Fruit fly (Drosophila melanogaster) whole organism, embryonic: ENCODE data around the gene CG46059.

Experiments used
- ATbp ChIP-seq: fragments of 200-800 bp; sonication (Bioruptor generic); optimal IDR thresholded peaks from 2 replicates; lab custom pipeline; 2017; ENCODE audit warnings: missing biosample characterization, mild to moderate bottlenecking, missing genetic modification characterization, missing genetic modification reagents
- Atf-2 ChIP-seq: fragments of 200-800 bp; sonication (Bioruptor generic); optimal IDR thresholded peaks from 2 replicates; lab custom pipeline; 2016; ENCODE audit warnings: missing biosample characterization, missing genetic modification characterization
- Blimp-1 ChIP-seq: fragments of 200-800 bp; sonication (Bioruptor generic); optimal IDR thresholded peaks from 3 replicates; lab custom pipeline; 2018; ENCODE audit warnings: missing biosample characterization, missing genetic modification characterization, mild to moderate bottlenecking, moderate library complexity, missing genetic modification reagents
- CG10209 ChIP-seq: fragments of 200-800 bp; sonication (Bioruptor generic); optimal IDR thresholded peaks from 3 replicates; lab custom pipeline; 2017; ENCODE audit warnings: missing biosample characterization, mild to moderate bottlenecking, missing genetic modification characterization, missing genetic modification reagents
- CG10267 ChIP-seq: fragments of 200-800 bp; sonication (Bioruptor generic); optimal IDR thresholded peaks from 2 replicates; lab custom pipeline; 2018; ENCODE audit warnings: missing biosample characterization, mild to moderate bottlenecking, missing genetic modification characterization, moderate library complexity
- CG10979 ChIP-seq: fragments of 200-800 bp; sonication (Bioruptor generic); optimal IDR thresholded peaks from 2 replicates; lab custom pipeline; 2018; ENCODE audit warnings: missing biosample characterization, mild to moderate bottlenecking, missing genetic modification characterization, moderate library complexity
- CG12104 ChIP-seq: fragments of 200-800 bp; sonication (Bioruptor generic); optimal IDR thresholded peaks from 3 replicates; lab custom pipeline; 2016; ENCODE audit warnings: missing biosample characterization, missing genetic modification characterization
- CG1233 ChIP-seq: fragments of 200-800 bp; sonication (Bioruptor generic); optimal IDR thresholded peaks from 4 replicates; lab custom pipeline; 2018; ENCODE audit warnings: missing biosample characterization, mild to moderate bottlenecking, missing genetic modification characterization
- CG15073 ChIP-seq: fragments of 200-800 bp; sonication (Bioruptor generic); optimal IDR thresholded peaks from 2 replicates; lab custom pipeline; 2016; ENCODE audit warnings: missing biosample characterization, missing genetic modification characterization
- CG17328 ChIP-seq: fragments of 200-800 bp; sonication (Bioruptor generic); IDR thresholded peaks from 2 replicates; pipeline ENCODE4 v1.3.6; 2022; ENCODE audit warnings: missing biosample characterization, missing genetic modification characterization
- CG17829 ChIP-seq: fragments of 200-800 bp; optimal IDR thresholded peaks from 2 replicates; lab custom pipeline; 2019; ENCODE audit warnings: missing biosample characterization, mild to moderate bottlenecking, missing genetic modification characterization, moderate library complexity
- CG31441 ChIP-seq: fragments of 200-800 bp; sonication (Bioruptor generic); IDR thresholded peaks from 2 replicates; pipeline ENCODE4 v1.3.6; 2022; ENCODE audit warnings: missing biosample characterization, missing genetic modification characterization
- CG34224 ChIP-seq: fragments of 200-800 bp; sonication (Bioruptor generic); IDR thresholded peaks from 3 replicates; pipeline ENCODE4 v1.3.6; 2022; ENCODE audit warnings: missing biosample characterization, missing genetic modification characterization; ENCODE audit not compliant: partially characterized antibody
- CG3847 ChIP-seq: fragments of 200-800 bp; sonication (Bioruptor generic); IDR thresholded peaks from 2 replicates; pipeline ENCODE4 v1.3.6; 2022; ENCODE audit warnings: missing biosample characterization, missing genetic modification characterization
- CG43689 ChIP-seq: fragments of 200-800 bp; sonication (Bioruptor generic); IDR thresholded peaks from 2 replicates; pipeline ENCODE4 v1.3.6; 2022; ENCODE audit warnings: missing biosample characterization, missing genetic modification characterization
- CG6254 ChIP-seq: fragments of 200-800 bp; sonication (Bioruptor generic); optimal IDR thresholded peaks from 3 replicates; lab custom pipeline; 2017; ENCODE audit warnings: mild to moderate bottlenecking, missing biosample characterization, missing genetic modification reagents, missing genetic modification characterization
- CG7839 ChIP-seq: fragments of 200-800 bp; sonication (Bioruptor generic); optimal IDR thresholded peaks from 3 replicates; lab custom pipeline; 2018; ENCODE audit warnings: missing biosample characterization, mild to moderate bottlenecking, missing genetic modification characterization, moderate library complexity
- CG8290 ChIP-seq, 3 experiments: fragments of 200-800 bp; sonication (Bioruptor generic); optimal IDR thresholded peaks; 2 replicates each; lab custom pipeline; 2016 to 2019; ENCODE audit warnings: missing biosample characterization in 3 of 3, missing genetic modification characterization in 3 of 3, mild to moderate bottlenecking in 2 of 3, moderate library complexity in 1 of 3
- CTCF ChIP-seq: fragments of 200-800 bp; sonication (Bioruptor generic); optimal IDR thresholded peaks from 2 replicates; lab custom pipeline; 2017; ENCODE audit warnings: missing biosample characterization, mild to moderate bottlenecking, missing genetic modification characterization, moderate library complexity
- D19A ChIP-seq: fragments of 200-800 bp; optimal IDR thresholded peaks from 3 replicates; lab custom pipeline; 2019; ENCODE audit warnings: missing biosample characterization, mild to moderate bottlenecking, missing genetic modification characterization, moderate library complexity
- Dbx ChIP-seq: fragments of 200-800 bp; sonication (Bioruptor generic); IDR thresholded peaks from 3 replicates; pipeline ENCODE4 v1.3.6; 2022; ENCODE audit warnings: missing biosample characterization, missing genetic modification characterization
- Hand ChIP-seq: fragments of 200-800 bp; sonication (Bioruptor generic); optimal IDR thresholded peaks from 2 replicates; lab custom pipeline; 2017; ENCODE audit warnings: mild to moderate bottlenecking, missing biosample characterization, missing genetic modification reagents, missing genetic modification characterization
- Hey ChIP-seq: fragments of 200-800 bp; sonication (Bioruptor generic); optimal IDR thresholded peaks from 3 replicates; lab custom pipeline; 2018; ENCODE audit warnings: missing biosample characterization, mild to moderate bottlenecking, missing genetic modification characterization
- Hr39 ChIP-seq: fragments of >200 bp; optimal IDR thresholded peaks from 2 replicates; lab custom pipeline; 2017
- Hr51 ChIP-seq, 2 experiments: fragments of 200-800 bp; sonication (Bioruptor generic); optimal IDR thresholded peaks; 2 replicates in 1 of 2; 3 replicates in 1 of 2; lab custom pipeline; 2016 to 2018; ENCODE audit warnings: missing biosample characterization in 2 of 2, missing genetic modification characterization in 2 of 2, mild to moderate bottlenecking in 1 of 2, moderate library complexity in 1 of 2
- Meics ChIP-seq: fragments of 200-800 bp; sonication (Bioruptor generic); optimal IDR thresholded peaks from 2 replicates; lab custom pipeline; 2017; ENCODE audit warnings: missing biosample characterization, mild to moderate bottlenecking, missing genetic modification characterization
- Mes4 ChIP-seq: fragments of 200-800 bp; sonication (Bioruptor generic); optimal IDR thresholded peaks from 2 replicates; lab custom pipeline; 2016; ENCODE audit warnings: missing biosample characterization, missing genetic modification characterization
- NfI ChIP-seq: fragments of 200-800 bp; sonication (Bioruptor generic); optimal IDR thresholded peaks from 3 replicates; lab custom pipeline; 2018; ENCODE audit warnings: missing biosample characterization, mild to moderate bottlenecking, missing genetic modification characterization, moderate library complexity
- Sox100B ChIP-seq: fragments of 200-800 bp; sonication (Bioruptor generic); optimal IDR thresholded peaks from 3 replicates; lab custom pipeline; 2018; ENCODE audit warnings: missing biosample characterization, mild to moderate bottlenecking, missing genetic modification characterization
- Vsx1 ChIP-seq: fragments of 200-800 bp; sonication (Bioruptor generic); optimal IDR thresholded peaks from 2 replicates; lab custom pipeline; 2017; ENCODE audit warnings: missing biosample characterization, mild to moderate bottlenecking, missing genetic modification characterization, missing genetic modification reagents
- bsh ChIP-seq, 2 experiments: fragments of 200-800 bp; sonication (Bioruptor generic); optimal IDR thresholded peaks; 2 replicates each; lab custom pipeline; 2017 to 2018; ENCODE audit warnings: mild to moderate bottlenecking in 2 of 2, missing biosample characterization in 2 of 2, missing genetic modification characterization in 2 of 2, moderate library complexity in 1 of 2
- cwo ChIP-seq: fragments of 200-800 bp; sonication (Bioruptor generic); optimal IDR thresholded peaks from 3 replicates; lab custom pipeline; 2017; ENCODE audit warnings: missing biosample characterization, missing genetic modification characterization, mild to moderate bottlenecking, moderate library complexity, missing genetic modification reagents
- fd96Cb ChIP-seq: fragments of 200-800 bp; sonication (Bioruptor generic); optimal IDR thresholded peaks from 2 replicates; lab custom pipeline; 2018; ENCODE audit warnings: missing biosample characterization, mild to moderate bottlenecking, missing genetic modification characterization, moderate library complexity
- grau ChIP-seq: fragments of 200-800 bp; optimal IDR thresholded peaks from 3 replicates; lab custom pipeline; 2019; ENCODE audit warnings: missing biosample characterization, mild to moderate bottlenecking, missing genetic modification characterization, moderate library complexity
- gt ChIP-seq: fragments of 200-800 bp; sonication (Bioruptor generic); IDR thresholded peaks from 2 replicates; pipeline ENCODE4 v1.3.6; 2022; ENCODE audit warnings: missing biosample characterization, missing genetic modification characterization
- inv ChIP-seq: fragments of 200-800 bp; sonication (Bioruptor generic); IDR thresholded peaks from 2 replicates; pipeline ENCODE4 v1.3.6; 2022; ENCODE audit warnings: missing biosample characterization, missing genetic modification characterization; ENCODE audit not compliant: partially characterized antibody
- jing ChIP-seq: fragments of 200-800 bp; sonication (Bioruptor generic); optimal IDR thresholded peaks from 2 replicates; lab custom pipeline; 2018; ENCODE audit warnings: missing biosample characterization, mild to moderate bottlenecking, missing genetic modification characterization
- nau ChIP-seq: fragments of 200-800 bp; sonication (Bioruptor generic); optimal IDR thresholded peaks from 3 replicates; lab custom pipeline; 2017; ENCODE audit warnings: missing biosample characterization, mild to moderate bottlenecking, missing genetic modification characterization, missing genetic modification reagents
- odd ChIP-seq: fragments of 200-800 bp; sonication (Bioruptor generic); optimal IDR thresholded peaks from 2 replicates; lab custom pipeline; 2017; ENCODE audit warnings: missing biosample characterization, mild to moderate bottlenecking, missing genetic modification characterization
- org-1 ChIP-seq: fragments of 200-800 bp; sonication (Bioruptor generic); optimal IDR thresholded peaks from 2 replicates; lab custom pipeline; 2017; ENCODE audit warnings: missing biosample characterization, missing genetic modification characterization
- peb ChIP-seq: fragments of 200-800 bp; sonication (Bioruptor generic); IDR thresholded peaks from 2 replicates; pipeline ENCODE4 v1.3.6; 2022; ENCODE audit warnings: missing biosample characterization, missing genetic modification characterization
- pfk ChIP-seq: fragments of 200-800 bp; sonication (Bioruptor generic); optimal IDR thresholded peaks from 2 replicates; lab custom pipeline; 2018; ENCODE audit warnings: missing biosample characterization, mild to moderate bottlenecking, missing genetic modification characterization, moderate library complexity
- pita ChIP-seq: fragments of 200-800 bp; sonication (Bioruptor generic); optimal IDR thresholded peaks from 2 replicates; lab custom pipeline; 2017; ENCODE audit warnings: missing biosample characterization, mild to moderate bottlenecking, missing genetic modification characterization
- ranshi ChIP-seq: fragments of 200-800 bp; sonication (Bioruptor generic); IDR thresholded peaks from 2 replicates; pipeline ENCODE4 v1.3.6; 2022; ENCODE audit warnings: missing biosample characterization, missing genetic modification characterization
- row ChIP-seq: fragments of 200-800 bp; sonication (Bioruptor generic); IDR thresholded peaks from 3 replicates; pipeline ENCODE4 v1.3.6; 2022; ENCODE audit warnings: missing biosample characterization, missing genetic modification characterization
- stc ChIP-seq: fragments of 200-800 bp; sonication (Bioruptor generic); IDR thresholded peaks from 2 replicates; pipeline ENCODE4 v1.3.6; 2022; ENCODE audit warnings: missing biosample characterization, missing genetic modification characterization
- tio ChIP-seq: fragments of 200-800 bp; sonication (Bioruptor generic); optimal IDR thresholded peaks from 2 replicates; lab custom pipeline; 2017; ENCODE audit warnings: missing biosample characterization, missing genetic modification characterization, inconsistent platforms
- ttk ChIP-seq: fragments of 200-800 bp; sonication (Bioruptor generic); IDR thresholded peaks from 2 replicates; pipeline ENCODE4 v2.1.2; 2022; ENCODE audit warnings: missing biosample characterization, missing genetic modification characterization
- vvl ChIP-seq: fragments of 200-800 bp; sonication (Bioruptor generic); IDR thresholded peaks from 2 replicates; pipeline ENCODE4 v1.3.6; 2022; ENCODE audit warnings: missing biosample characterization, missing genetic modification characterization

CG46059 gene

DNA sequence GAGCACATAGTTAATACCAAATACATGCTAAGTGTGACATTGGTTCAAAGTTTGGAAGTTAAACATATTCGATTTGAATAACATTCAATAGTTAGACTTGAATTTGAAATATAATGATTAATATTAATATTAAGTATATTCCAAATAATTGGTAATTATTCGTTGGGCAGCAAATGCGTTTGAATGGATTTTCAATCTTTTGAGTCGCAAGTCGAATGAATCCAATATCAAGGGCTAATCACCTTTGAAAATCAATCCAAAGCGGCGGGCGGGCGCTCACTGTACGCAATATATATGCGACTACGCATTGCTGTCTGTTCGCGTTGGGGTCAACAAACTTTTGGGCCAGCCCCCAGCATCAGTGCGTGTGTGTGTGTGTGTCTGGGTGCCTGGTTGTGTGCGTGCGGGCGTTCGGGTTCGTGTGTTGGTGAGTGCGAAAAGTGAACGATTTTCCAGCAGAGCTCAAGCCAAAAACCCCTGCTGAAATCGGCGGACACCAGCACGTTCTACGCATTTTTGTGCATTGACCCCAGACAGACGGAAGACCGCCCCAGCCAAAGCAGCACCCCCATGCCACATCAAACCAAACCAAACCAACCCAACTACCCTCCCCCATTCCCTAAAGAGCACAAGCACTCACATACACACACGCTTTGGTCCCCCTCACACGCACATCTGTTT lies 45.1 kb downstream of the CG46059 start (continued):
- TF ChIP-seq Hr51 (GFP tag; optimal IDR thresholded peaks at IDR 0.05; lab: Kevin White, UChicago) (peak in 1 of 2 experiments; percentile 23), ATbp (GFP tag; lab: Kevin White, UChicago) (peak; percentile 33), cwo (GFP tag; lab: Kevin White, UChicago) (no peak), CG43689 (GFP tag; lab: Robert Waterston, UW) (0 out of 2 replicates have a peak, but pooled peaks have one; percentile 14), Hey (tag; lab: Kevin White, UChicago) (peak; percentile 64), Mes4 (GFP tag; lab: Kevin White, UChicago) (no peak), CTCF (GFP tag; lab: Kevin White, UChicago) (no peak), gt (no peak), CG31441 (peak; percentile 59), CG10209 (GFP tag; lab: Kevin White, UChicago) (peak; percentile 40), bsh (GFP tag; optimal IDR thresholded peaks at IDR 0.05; lab: Kevin White, UChicago) (peak in 1 of 2 experiments; percentile 28), ttk (GFP tag; lab: Robert Waterston, UW) (peak; percentile 23; the same call in 1 of the 2 replicates), Blimp-1 (GFP tag; lab: Kevin White, UChicago) (peak; percentile 15), CG8290 (GFP tag; optimal IDR thresholded peaks at IDR 0.05; lab: Kevin White, UChicago) (no peak), CG8290 (tag; optimal IDR thresholded peaks at IDR 0.05; lab: Kevin White, UChicago) (peak in 1 of 2 experiments; percentile 9), CG10979 (tag; lab: Kevin White, UChicago) (peak; percentile 43), CG7839 (tag; lab: Kevin White, UChicago) (peak; percentile 38), CG10267 (tag; lab: Kevin White, UChicago) (peak; percentile 3), odd (GFP tag; lab: Kevin White, UChicago) (peak; percentile 10), CG34224 (no peak), pita (GFP tag; lab: Kevin White, UChicago) (no peak), inv (GFP tag; lab: Robert Waterston, UW) (no peak), grau (tag; lab: Kevin White, UChicago) (peak; percentile 81), nau (peak; percentile 3), Sox100B (peak; percentile 13), CG3847 (no peak), Meics (GFP tag; lab: Kevin White, UChicago) (peak; percentile 11), ranshi (GFP tag; lab: Robert Waterston, UW) (no peak), CG1233 (GFP tag; lab: Kevin White, UChicago) (no peak), CG12104 (GFP tag; lab: Kevin White, UChicago) (no peak), Hr39 (lab: Kevin White, UChicago) (no peak), CG15073 (GFP tag; lab: Kevin White, UChicago) (no peak), row (peak; percentile 33; the same call in 1 of the 3 replicates), Hand (GFP tag; lab: Kevin White, UChicago) (peak; percentile 33), tio (GFP tag; lab: Kevin White, UChicago) (no peak), CG6254 (GFP tag; lab: Kevin White, UChicago) (peak; percentile 32), NfI (GFP tag; lab: Kevin White, UChicago) (peak; percentile 17), peb (no peak), vvl (GFP tag; lab: Robert Waterston, UW) (no peak), Dbx (GFP tag; lab: Robert Waterston, UW) (peak; percentile 60; the same call in 1 of the 3 replicates), Vsx1 (GFP tag; lab: Kevin White, UChicago) (peak; percentile 19), org-1 (GFP tag; lab: Kevin White, UChicago) (peak; percentile 21), fd96Cb (peak; percentile 50), Atf-2 (GFP tag; lab: Kevin White, UChicago) (no peak), CG17829 (tag; lab: Kevin White, UChicago) (no peak), pfk (GFP tag; lab: Kevin White, UChicago) (peak; percentile 70), D19A (tag; lab: Kevin White, UChicago) (peak; percentile 19), jing (GFP tag; lab: Kevin White, UChicago) (no peak), stc (GFP tag; lab: Robert Waterston, UW) (no peak), CG17328 (GFP tag; lab: Robert Waterston, UW) (no peak)
